Worm (Caenorhabditis elegans) whole organism, late embryonic: ENCODE results near the gene rps-18.
A peak's percentile ranks its signal among the peaks of the same experiment; 100 is the strongest.

Source experiments
- C08G9.2 ChIP-seq: sonication (generic microtip); optimal IDR thresholded peaks from 2 replicates; lab custom pipeline; 2016; ENCODE audit warnings: mild to moderate bottlenecking, missing genetic modification characterization, moderate library complexity, missing compliant biosample characterization
- C38D4.7 ChIP-seq: fragments of 200-800 bp; sonication (Bioruptor generic); optimal IDR thresholded peaks from 2 replicates; lab custom pipeline; 2018; ENCODE audit warnings: mild to moderate bottlenecking, missing genetic modification characterization, moderate library complexity, missing compliant biosample characterization
- F13H6.1 ChIP-seq: sonication (generic microtip); optimal IDR thresholded peaks from 2 replicates; lab custom pipeline; 2016; ENCODE audit warnings: missing genetic modification characterization, missing compliant biosample characterization
- K09A11.1 ChIP-seq: sonication (generic microtip); optimal IDR thresholded peaks from 2 replicates; lab custom pipeline; 2017; ENCODE audit warnings: antibody characterized with exemption, mild to moderate bottlenecking, missing genetic modification characterization, missing compliant biosample characterization; ENCODE audit not compliant: insufficient read depth
- Y22D7AL.16 ChIP-seq: sonication (generic microtip); optimal IDR thresholded peaks from 2 replicates; lab custom pipeline; 2016; ENCODE audit warnings: missing genetic modification characterization, missing compliant biosample characterization
- ahr-1 ChIP-seq: sonication (generic microtip); optimal IDR thresholded peaks from 2 replicates; lab custom pipeline; 2016; ENCODE audit warnings: missing genetic modification characterization, missing compliant biosample characterization
- ama-1 ChIP-seq: fragments of 150-350 bp; optimal IDR thresholded peaks from 2 replicates; lab custom pipeline; 2014
- ceh-18 ChIP-seq: sonication (generic microtip); optimal IDR thresholded peaks from 2 replicates; lab custom pipeline; 2016; ENCODE audit warnings: missing genetic modification characterization, missing compliant biosample characterization
- ceh-22 ChIP-seq: sonication (generic microtip); optimal IDR thresholded peaks from 2 replicates; lab custom pipeline; 2017; ENCODE audit warnings: missing biosample characterization, missing genetic modification characterization
- ceh-34 ChIP-seq: sonication (generic microtip); optimal IDR thresholded peaks from 2 replicates; lab custom pipeline; 2016; ENCODE audit warnings: mild to moderate bottlenecking, missing genetic modification characterization, missing compliant biosample characterization
- ceh-45 ChIP-seq: fragments of 200-800 bp; sonication (Bioruptor generic); IDR thresholded peaks from 2 replicates; pipeline ENCODE4 v1.3.6; 2022; ENCODE audit warnings: missing genetic modification reagents, missing genetic modification characterization, missing compliant biosample characterization
- ceh-9 ChIP-seq: sonication (generic microtip); optimal IDR thresholded peaks from 2 replicates; lab custom pipeline; 2016; ENCODE audit warnings: mild to moderate bottlenecking, missing genetic modification characterization, inconsistent platforms, missing compliant biosample characterization
- dmd-4 ChIP-seq: sonication (generic microtip); optimal IDR thresholded peaks from 2 replicates; lab custom pipeline; 2016; ENCODE audit warnings: borderline replicate concordance, missing genetic modification characterization, missing compliant biosample characterization
- dve-1 ChIP-seq: sonication (generic microtip); optimal IDR thresholded peaks from 2 replicates; lab custom pipeline; 2017; ENCODE audit warnings: antibody characterized with exemption, mild to moderate bottlenecking, missing genetic modification characterization, missing compliant biosample characterization
- elt-4 ChIP-seq: sonication (generic microtip); optimal IDR thresholded peaks from 2 replicates; lab custom pipeline; 2016; ENCODE audit warnings: missing genetic modification characterization, missing compliant biosample characterization
- fax-1 ChIP-seq: sonication (generic microtip); optimal IDR thresholded peaks from 2 replicates; lab custom pipeline; 2016; ENCODE audit warnings: missing genotype, missing genetic modification characterization, missing compliant biosample characterization
- fkh-6 ChIP-seq: sonication (generic microtip); optimal IDR thresholded peaks from 2 replicates; lab custom pipeline; 2016; ENCODE audit warnings: missing genetic modification characterization, missing compliant biosample characterization
- gmeb-2 ChIP-seq: sonication (generic microtip); optimal IDR thresholded peaks from 2 replicates; lab custom pipeline; 2016; ENCODE audit warnings: missing genetic modification characterization, inconsistent platforms, missing compliant biosample characterization
- hlh-30 ChIP-seq: sonication (generic microtip); optimal IDR thresholded peaks from 2 replicates; lab custom pipeline; 2017; ENCODE audit warnings: antibody characterized with exemption, missing genetic modification characterization, missing compliant biosample characterization; ENCODE audit not compliant: insufficient read depth
- hlh-6 ChIP-seq: sonication (generic microtip); optimal IDR thresholded peaks from 2 replicates; lab custom pipeline; 2016; ENCODE audit warnings: missing genotype, missing genetic modification characterization, missing compliant biosample characterization
- hlh-8 ChIP-seq: sonication (generic microtip); optimal IDR thresholded peaks from 2 replicates; lab custom pipeline; 2016; ENCODE audit warnings: missing genotype, missing genetic modification characterization, missing compliant biosample characterization
- lim-6 ChIP-seq: sonication (generic microtip); optimal IDR thresholded peaks from 2 replicates; lab custom pipeline; 2016; ENCODE audit warnings: missing genetic modification characterization, missing compliant biosample characterization
- madf-2 ChIP-seq: sonication (generic microtip); optimal IDR thresholded peaks from 2 replicates; lab custom pipeline; 2017; ENCODE audit warnings: missing genetic modification characterization, missing compliant biosample characterization
- nfya-1 ChIP-seq: sonication (generic microtip); optimal IDR thresholded peaks from 2 replicates; lab custom pipeline; 2017; ENCODE audit warnings: missing genetic modification characterization, mild to moderate bottlenecking, missing compliant biosample characterization, antibody characterized with exemption, moderate library complexity
- npax-4 ChIP-seq: sonication (generic microtip); optimal IDR thresholded peaks from 2 replicates; lab custom pipeline; 2016; ENCODE audit warnings: missing genetic modification characterization, missing compliant biosample characterization
- odd-2 ChIP-seq: sonication (generic microtip); optimal IDR thresholded peaks from 2 replicates; lab custom pipeline; 2017; ENCODE audit warnings: antibody characterized with exemption, mild to moderate bottlenecking, missing genetic modification characterization, missing compliant biosample characterization
- pat-9 ChIP-seq: fragments of 200-800 bp; sonication (Bioruptor generic); optimal IDR thresholded peaks from 2 replicates; lab custom pipeline; 2018; ENCODE audit warnings: mild to moderate bottlenecking, missing genetic modification characterization, moderate library complexity, missing compliant biosample characterization
- pax-1 ChIP-seq: fragments of 150-350 bp; optimal IDR thresholded peaks from 2 replicates; lab custom pipeline; 2014; ENCODE audit warnings: missing biosample characterization, missing genetic modification characterization
- rnt-1 ChIP-seq: sonication (generic microtip); optimal IDR thresholded peaks from 2 replicates; lab custom pipeline; 2016; ENCODE audit warnings: missing genetic modification characterization, missing compliant biosample characterization
- sdc-2 ChIP-seq: sonication (generic microtip); optimal IDR thresholded peaks from 2 replicates; lab custom pipeline; 2016; ENCODE audit warnings: missing genotype, missing genetic modification characterization, missing compliant biosample characterization
- sox-4 ChIP-seq: sonication (generic microtip); optimal IDR thresholded peaks from 2 replicates; lab custom pipeline; 2017; ENCODE audit warnings: mild to moderate bottlenecking, missing genetic modification characterization, inconsistent platforms, missing compliant biosample characterization
- unc-3 ChIP-seq, 2 experiments: fragments of 200-800 bp in 1 of 2; sonication (Bioruptor generic) in 1 of 2; sonication (generic microtip) in 1 of 2; conservative IDR thresholded peaks in 1 of 2; optimal IDR thresholded peaks in 1 of 2; 2 replicates each; pipeline versions ENCODE4 v1.3.6 to Lab custom; 2016 to 2022; ENCODE audit warnings: missing compliant biosample characterization in 2 of 2, missing genetic modification characterization in 2 of 2, missing genetic modification reagents in 1 of 2
- unc-42 ChIP-seq: sonication (generic microtip); optimal IDR thresholded peaks from 2 replicates; lab custom pipeline; 2016; ENCODE audit warnings: missing genotype, missing genetic modification characterization, missing compliant biosample characterization
- unc-55 ChIP-seq: sonication (generic microtip); optimal IDR thresholded peaks from 2 replicates; lab custom pipeline; 2017; ENCODE audit warnings: missing biosample characterization, missing genetic modification reagents, missing genetic modification characterization

Gene rps-18

ce11 chrIV:14795918-14796488 is 29.5 kb upstream of the rps-18 start, which contains the start of gene coq-3:
Gene coq-3, minus strand, starts transcription at chrIV:14796324.
- TF ChIP-seq rnt-1 (tag; lab: Kevin White, UChicago): no peak
- TF ChIP-seq ceh-34 (tag; lab: Kevin White, UChicago): no peak
- no peak for TF ChIP-seq elt-4 (tag; lab: Kevin White, UChicago)
- TF ChIP-seq ceh-45 (GFP tag; lab: Robert Waterston, UW): no peak
- TF ChIP-seq ama-1 (lab: Kevin White, UChicago): no peak
- no peak for TF ChIP-seq Y22D7AL.16 (tag; lab: Kevin White, UChicago)
- no peak for TF ChIP-seq hlh-30 (tag; lab: Kevin White, UChicago)
- TF ChIP-seq ahr-1: no peak
- no peak for TF ChIP-seq pat-9 (tag; lab: Kevin White, UChicago)
- TF ChIP-seq hlh-6 (tag; lab: Kevin White, UChicago): no peak
- TF ChIP-seq K09A11.1: no peak
- TF ChIP-seq sdc-2 (tag; lab: Kevin White, UChicago): no peak
- TF ChIP-seq odd-2 (tag; lab: Kevin White, UChicago): no peak
- no peak for TF ChIP-seq unc-55 (GFP tag; lab: Kevin White, UChicago)
- no peak for TF ChIP-seq fkh-6 (tag; lab: Kevin White, UChicago)
- no peak for TF ChIP-seq sox-4 (tag; lab: Kevin White, UChicago)
- TF ChIP-seq madf-2 (tag; lab: Kevin White, UChicago): no peak
- TF ChIP-seq unc-3 (GFP tag; conservative IDR thresholded peaks at IDR 0.05; lab: Robert Waterston, UW): no peak
- TF ChIP-seq unc-3 (tag; optimal IDR thresholded peaks at IDR 0.05; lab: Kevin White, UChicago): no peak
- TF ChIP-seq C38D4.7 (GFP tag; lab: Kevin White, UChicago): no peak

ce11 chrIV:14797354-14797753 is 28.1 kb upstream of the rps-18 start, which contains the start of the genes Y57G11C.1147 and nuo-3:
Gene Y57G11C.1147, minus strand, starts transcription at chrIV:14797514.
Gene nuo-3, minus strand, starts transcription at chrIV:14797544.
- TF ChIP-seq ceh-45 (GFP tag; lab: Robert Waterston, UW): no peak
- peak; percentile 16 for TF ChIP-seq nfya-1 (tag; lab: Kevin White, UChicago)
- TF ChIP-seq hlh-30 (tag; lab: Kevin White, UChicago): no peak
- no peak for TF ChIP-seq ceh-22

ce11 chrIV:14797849-14798248 is 27.6 kb upstream of the rps-18 start, which contains the start of gene arl-8:
Gene arl-8, plus strand, starts transcription at chrIV:14798149.
- TF ChIP-seq ceh-18 (no peak), hlh-8 (tag; lab: Kevin White, UChicago) (no peak), C08G9.2 (tag; lab: Kevin White, UChicago) (no peak), dve-1 (tag; lab: Kevin White, UChicago) (no peak)

ce11 chrIV:14799186-14799585 is 26.3 kb upstream of the rps-18 start, which contains the start of gene Y57G11C.14:
Gene Y57G11C.14, plus strand, starts transcription at chrIV:14799311.
- TF ChIP-seq ceh-9 (tag; lab: Kevin White, UChicago): no peak
- no peak for TF ChIP-seq pat-9 (tag; lab: Kevin White, UChicago)
- TF ChIP-seq rnt-1 (tag; lab: Kevin White, UChicago): no peak
- no peak for TF ChIP-seq gmeb-2
- no peak for TF ChIP-seq lim-6 (tag; lab: Kevin White, UChicago)

- TF ChIP-seq nfya-1 (tag; lab: Kevin White, UChicago) (peak; percentile 68), ceh-18 (no peak), ceh-22 (no peak), fax-1 (tag; lab: Kevin White, UChicago) (no peak)
- TF ChIP-seq, all 69 proteins: peak for 1
Observed at ce11 chrIV:14800931-14801330, 24.5 kb upstream of the rps-18 start.

ce11 chrIV:14802316-14802715 is 23.2 kb upstream of the rps-18 start, which contains the start of gene Y57G11C.1142:
Gene Y57G11C.1142, plus strand, starts transcription at chrIV:14802616.
- TF ChIP-seq dve-1 (tag; lab: Kevin White, UChicago) (no peak), unc-42 (no peak), dmd-4 (no peak), F13H6.1 (tag; lab: Kevin White, UChicago) (no peak), pax-1 (tag; lab: Kevin White, UChicago) (no peak), npax-4 (no peak)
